Fruit fly (Drosophila melanogaster) S2 (cell line): Measurements from ENCODE around the gene TrpA1.

Experiments used
- CG8478 ChIP-seq: fragments of >200 bp; optimal IDR thresholded peaks from 2 replicates; lab custom pipeline; 2018
- CTCF ChIP-seq, 2 experiments: fragments of >200 bp; optimal IDR thresholded peaks; 2 replicates each; lab custom pipeline; 2018

DNA sequence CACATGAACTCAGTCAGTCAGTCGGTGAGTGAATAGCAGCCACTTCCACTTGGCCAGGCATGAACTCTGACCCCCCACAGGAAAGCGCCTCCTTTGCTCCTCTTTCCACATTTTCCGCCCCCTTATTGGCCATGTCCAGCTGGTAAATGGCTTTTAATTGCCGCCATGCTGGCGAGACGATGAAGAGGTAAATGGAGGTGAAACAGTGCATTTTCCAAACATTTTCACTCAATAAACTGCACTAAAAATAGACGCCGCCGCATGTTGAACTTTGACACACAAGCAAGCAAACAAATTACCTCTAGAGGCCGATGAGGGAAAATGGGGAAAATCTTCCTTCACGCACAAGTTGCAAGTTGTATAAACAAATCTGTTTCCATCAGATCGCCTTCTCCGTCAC, 55.2 kb downstream of the TrpA1 start:
- TF ChIP-seq CTCF (optimal IDR thresholded peaks at IDR 0.05; lab: Kevin White, UChicago) (no peak), CG8478 (no peak)
